Worm (Caenorhabditis elegans) whole organism, L4 larva: ENCODE results near the gene mrp-7.
"Not testable (repeated sequence)": the region's sequence is repeated elsewhere in the genome, so short reads cannot be mapped to it uniquely, and the experiment has no call there.

Experiments used
- D1046.2 ChIP-seq: fragments of 200-800 bp; sonication (Bioruptor generic); IDR thresholded peaks from 2 replicates; pipeline ENCODE4 v1.3.6; 2022; ENCODE audit warnings: missing genetic modification characterization, missing compliant biosample characterization
- F37D6.2 ChIP-seq: sonication (generic microtip); optimal IDR thresholded peaks from 2 replicates; lab custom pipeline; 2016; ENCODE audit warnings: mild to moderate bottlenecking, missing genetic modification characterization, missing compliant biosample characterization
- aha-1 ChIP-seq: fragments of 150-350 bp; peaks from one replicate; lab custom pipeline; 2014; ENCODE audit warnings: missing biosample characterization, missing genetic modification characterization
- aly-2 ChIP-seq: sonication (generic microtip); optimal IDR thresholded peaks from 2 replicates; lab custom pipeline; 2018; ENCODE audit warnings: missing biosample characterization, missing genetic modification characterization
- ama-1 ChIP-seq: fragments of 150-350 bp; optimal IDR thresholded peaks from 2 replicates; lab custom pipeline; 2014; ENCODE audit warnings: inconsistent platforms, mixed read lengths
- daf-16 ChIP-seq, 3 experiments: sonication (generic microtip); optimal IDR thresholded peaks; 2 replicates each; lab custom pipeline; 2016 to 2017; ENCODE audit warnings: missing genetic modification characterization in 3 of 3, missing genetic modification reagents in 3 of 3, mild to moderate bottlenecking in 2 of 3, missing compliant biosample characterization in 2 of 3, missing biosample characterization in 1 of 3, moderate library complexity in 1 of 3
- dpl-1 ChIP-seq: fragments of 150-350 bp; optimal IDR thresholded peaks from 2 replicates; lab custom pipeline; 2014; ENCODE audit warnings: missing biosample characterization, missing genetic modification reagents, missing genetic modification characterization
- hlh-11 ChIP-seq: fragments of 200-800 bp; sonication (Bioruptor generic); optimal IDR thresholded peaks from 2 replicates; lab custom pipeline; 2018; ENCODE audit warnings: mild to moderate bottlenecking, missing genetic modification characterization, missing compliant biosample characterization
- pha-4 ChIP-seq, 2 experiments: fragments of 150-350 bp in 1 of 2; fragments of 200-800 bp in 1 of 2; sonication (Bioruptor generic) in 1 of 2; IDR thresholded peaks in 1 of 2; optimal IDR thresholded peaks in 1 of 2; 2 replicates each; pipeline versions ENCODE4 v1.3.6 to Lab custom; 2014 to 2022; ENCODE audit warnings: missing genetic modification characterization in 2 of 2, missing genetic modification reagents in 2 of 2, missing biosample characterization in 1 of 2, missing compliant biosample characterization in 1 of 2
- skn-1 ChIP-seq: fragments of 150-350 bp; optimal IDR thresholded peaks from 2 replicates; lab custom pipeline; 2014; ENCODE audit warnings: missing biosample characterization, missing genetic modification characterization
- unc-62 ChIP-seq, 3 experiments: fragments of 150-350 bp in 1 of 3; sonication (generic microtip); optimal IDR thresholded peaks in 2 of 3; peaks in 1 of 3; 1 replicate in 1 of 3; 2 replicates in 2 of 3; lab custom pipeline; 2014 to 2017; ENCODE audit warnings: missing biosample characterization in 3 of 3, missing genetic modification characterization in 3 of 3, missing genetic modification reagents in 3 of 3, missing genotype in 1 of 3
- zag-1 ChIP-seq: fragments of 150-350 bp; optimal IDR thresholded peaks from 2 replicates; lab custom pipeline; 2014; ENCODE audit warnings: missing biosample characterization, missing genetic modification characterization
- ztf-11 ChIP-seq: fragments of 150-350 bp; optimal IDR thresholded peaks from 2 replicates; lab custom pipeline; 2014; ENCODE audit warnings: missing biosample characterization, missing genetic modification characterization

DNA sequence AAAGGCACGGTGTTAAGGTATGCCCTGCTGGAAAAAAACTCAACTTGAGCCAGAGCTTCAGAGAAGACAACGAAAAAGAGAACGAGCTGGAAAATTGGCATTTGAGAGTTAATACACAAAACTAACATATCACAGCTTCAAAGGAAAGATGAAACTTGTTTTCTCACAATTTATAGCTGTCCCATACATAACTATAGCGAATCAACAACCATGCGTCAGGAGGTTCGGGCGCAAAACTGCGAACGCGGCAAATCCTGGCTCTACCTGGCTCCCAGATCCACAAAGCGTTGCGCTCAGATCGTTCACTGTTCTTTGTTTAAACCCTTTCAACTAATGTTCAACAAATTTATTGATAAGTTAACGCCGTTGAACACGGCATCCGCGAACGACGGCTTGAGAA lies 35.9 kb downstream of the mrp-7 start, which contains the start of gene Y43F8C.15:
- TF ChIP-seq aly-2 (tag; lab: Kevin White, UChicago); aha-1 (tag; lab: Kevin White, UChicago); ztf-11 (tag; lab: Kevin White, UChicago); skn-1 (tag; lab: Kevin White, UChicago); hlh-11 (tag; lab: Kevin White, UChicago); ama-1 (lab: Kevin White, UChicago); dpl-1 (GFP tag; lab: Kevin White, UChicago); unc-62 (GFP tag; optimal IDR thresholded peaks at IDR 0.05 in 1 of 2; lab: Kevin White, UChicago); unc-62 (tag; optimal IDR thresholded peaks at IDR 0.05; lab: Kevin White, UChicago); pha-4 (GFP tag; IDR thresholded peaks at IDR 0.05; lab: Robert Waterston, UW); pha-4 (tag; optimal IDR thresholded peaks at IDR 0.05; lab: Kevin White, UChicago); zag-1; D1046.2 (GFP tag; lab: Robert Waterston, UW); daf-16 (GFP tag; optimal IDR thresholded peaks at IDR 0.05; lab: Kevin White, UChicago); daf-16 (tag; optimal IDR thresholded peaks at IDR 0.05; lab: Kevin White, UChicago); F37D6.2 (tag; lab: Kevin White, UChicago): not testable (repeated sequence)
